Worm (Caenorhabditis elegans) whole organism, L1 larva: Measurements from ENCODE around the gene srx-129.

Source experiments
- C04F5.9 ChIP-seq: sonication (generic microtip); optimal IDR thresholded peaks from 2 replicates; lab custom pipeline; 2016; ENCODE audit warnings: missing genetic modification characterization, missing compliant biosample characterization
- C16A3.4 ChIP-seq: fragments of 150-350 bp; optimal IDR thresholded peaks from 2 replicates; lab custom pipeline; 2014; ENCODE audit warnings: missing biosample characterization, missing genetic modification characterization
- C34B4.2 ChIP-seq: sonication (generic microtip); optimal IDR thresholded peaks from 2 replicates; lab custom pipeline; 2017; ENCODE audit warnings: mild to moderate bottlenecking, missing genetic modification characterization, missing compliant biosample characterization
- F16B12.6 ChIP-seq: fragments of 150-350 bp; optimal IDR thresholded peaks from 2 replicates; lab custom pipeline; 2014; ENCODE audit warnings: missing biosample characterization, missing genetic modification characterization
- Y116A8C.19 ChIP-seq: sonication (generic microtip); optimal IDR thresholded peaks from 2 replicates; lab custom pipeline; 2016; ENCODE audit warnings: missing compliant biosample characterization, missing genetic modification characterization, borderline replicate concordance
- aha-1 ChIP-seq: fragments of 150-350 bp; optimal IDR thresholded peaks from 2 replicates; lab custom pipeline; 2014; ENCODE audit warnings: missing biosample characterization, missing genetic modification characterization
- alr-1 ChIP-seq: fragments of 200-800 bp; sonication (Bioruptor generic); optimal IDR thresholded peaks from 2 replicates; lab custom pipeline; 2018; ENCODE audit warnings: borderline replicate concordance, mild to moderate bottlenecking, missing genetic modification characterization, missing compliant biosample characterization
- aly-2 ChIP-seq: fragments of 150-350 bp; optimal IDR thresholded peaks from 2 replicates; lab custom pipeline; 2014; ENCODE audit warnings: missing biosample characterization, missing genetic modification characterization
- ama-1 ChIP-seq: fragments of 150-350 bp; optimal IDR thresholded peaks from 2 replicates; lab custom pipeline; 2014
- ceh-8 ChIP-seq: fragments of 200-800 bp; sonication (Bioruptor generic); optimal IDR thresholded peaks from 2 replicates; lab custom pipeline; 2018; ENCODE audit warnings: mild to moderate bottlenecking, missing genetic modification characterization, moderate library complexity, missing compliant biosample characterization
- ceh-82 ChIP-seq, 3 experiments: fragments of 150-350 bp in 1 of 3; sonication (generic microtip) in 2 of 3; optimal IDR thresholded peaks; 2 replicates each; lab custom pipeline; 2014 to 2017; ENCODE audit warnings: missing biosample characterization in 3 of 3, missing genetic modification characterization in 3 of 3
- ceh-88 ChIP-seq: fragments of 200-800 bp; sonication (Bioruptor generic); IDR thresholded peaks from 2 replicates; pipeline ENCODE4 v1.3.6; 2022; ENCODE audit warnings: missing genetic modification characterization, missing compliant biosample characterization
- ceh-90 ChIP-seq: sonication (generic microtip); optimal IDR thresholded peaks from 2 replicates; lab custom pipeline; 2016; ENCODE audit warnings: missing genetic modification characterization, missing compliant biosample characterization
- dsc-1 ChIP-seq: sonication (generic microtip); optimal IDR thresholded peaks from 2 replicates; lab custom pipeline; 2016; ENCODE audit warnings: mild to moderate bottlenecking, missing genetic modification characterization, missing compliant biosample characterization
- efl-3 ChIP-seq: fragments of 200-800 bp; sonication (Bioruptor generic); optimal IDR thresholded peaks from 2 replicates; lab custom pipeline; 2018; ENCODE audit warnings: mild to moderate bottlenecking, missing genetic modification characterization, missing compliant biosample characterization
- egl-27 ChIP-seq, 2 experiments: fragments of 150-350 bp in 1 of 2; sonication (generic microtip); optimal IDR thresholded peaks; 3 replicates each; lab custom pipeline; 2017 to 2018; ENCODE audit warnings: missing biosample characterization in 2 of 2, missing genetic modification characterization in 2 of 2, missing genetic modification reagents in 2 of 2
- elt-3 ChIP-seq, 6 experiments: fragments of 150-350 bp in 1 of 6; sonication (generic microtip); optimal IDR thresholded peaks; 2 replicates each; lab custom pipeline; 2017 to 2018; ENCODE audit warnings: missing biosample characterization in 6 of 6, missing genetic modification characterization in 6 of 6, inconsistent platforms in 1 of 6
- fkh-10 ChIP-seq: sonication (generic microtip); optimal IDR thresholded peaks from 2 replicates; lab custom pipeline; 2017; ENCODE audit warnings: missing biosample characterization, missing genetic modification reagents, missing genetic modification characterization
- fkh-8 ChIP-seq: sonication (generic microtip); optimal IDR thresholded peaks from 2 replicates; lab custom pipeline; 2016; ENCODE audit warnings: mild to moderate bottlenecking, missing genetic modification characterization, missing compliant biosample characterization
- fos-1 ChIP-seq: fragments of 150-350 bp; optimal IDR thresholded peaks from 2 replicates; lab custom pipeline; 2014; ENCODE audit warnings: missing biosample characterization, missing genetic modification characterization
- hlh-17 ChIP-seq: fragments of 200-800 bp; sonication (Bioruptor generic); optimal IDR thresholded peaks from 2 replicates; lab custom pipeline; 2018; ENCODE audit warnings: missing genetic modification characterization, mild to moderate bottlenecking, missing compliant biosample characterization, moderate library complexity, borderline replicate concordance
- irx-1 ChIP-seq: sonication (generic microtip); optimal IDR thresholded peaks from 2 replicates; lab custom pipeline; 2016; ENCODE audit warnings: missing genetic modification characterization, missing compliant biosample characterization
- jun-1 ChIP-seq: fragments of 150-350 bp; optimal IDR thresholded peaks from 2 replicates; lab custom pipeline; 2014; ENCODE audit warnings: missing biosample characterization, missing genetic modification reagents, missing genetic modification characterization
- lin-13 ChIP-seq: fragments of 150-350 bp; optimal IDR thresholded peaks from 2 replicates; lab custom pipeline; 2014; ENCODE audit warnings: missing biosample characterization, missing genetic modification reagents, missing genetic modification characterization
- lin-14 ChIP-seq: fragments of 200-800 bp; sonication (Bioruptor generic); optimal IDR thresholded peaks from 2 replicates; lab custom pipeline; 2018; ENCODE audit warnings: mild to moderate bottlenecking, missing genetic modification characterization, moderate library complexity, missing compliant biosample characterization
- lin-39 ChIP-seq: fragments of 150-350 bp; optimal IDR thresholded peaks from 2 replicates; lab custom pipeline; 2014; ENCODE audit warnings: missing biosample characterization, missing genetic modification reagents, missing genetic modification characterization
- lir-3 ChIP-seq: sonication (generic microtip); optimal IDR thresholded peaks from 2 replicates; lab custom pipeline; 2016; ENCODE audit warnings: mild to moderate bottlenecking, missing genetic modification characterization, moderate library complexity, missing compliant biosample characterization; ENCODE audit not compliant: poor library complexity
- lsy-2 ChIP-seq, 2 experiments: fragments of 150-350 bp; optimal IDR thresholded peaks; 2 replicates each; lab custom pipeline; 2014; ENCODE audit warnings: missing biosample characterization in 2 of 2, missing genetic modification characterization in 2 of 2
- mab-9 ChIP-seq: fragments of 200-800 bp; sonication (Bioruptor generic); IDR thresholded peaks from 2 replicates; pipeline ENCODE4 v1.3.6; 2022; ENCODE audit warnings: missing genetic modification reagents, missing genetic modification characterization, missing compliant biosample characterization
- mdl-1 ChIP-seq, 2 experiments: fragments of 150-350 bp; optimal IDR thresholded peaks; 2 replicates each; lab custom pipeline; 2014 to 2017; ENCODE audit warnings: missing biosample characterization in 2 of 2, missing genetic modification characterization in 2 of 2, inconsistent platforms in 1 of 2
- mep-1 ChIP-seq: fragments of 150-350 bp; optimal IDR thresholded peaks from 2 replicates; lab custom pipeline; 2014; ENCODE audit warnings: missing biosample characterization, missing genetic modification characterization
- nhr-11 ChIP-seq: fragments of 150-350 bp; optimal IDR thresholded peaks from 2 replicates; lab custom pipeline; 2014; ENCODE audit warnings: missing biosample characterization, missing genetic modification characterization
- nhr-19 ChIP-seq: fragments of 200-800 bp; sonication (Bioruptor generic); conservative IDR thresholded peaks from 2 replicates; pipeline ENCODE4 v1.3.6; 2022; ENCODE audit warnings: missing genetic modification characterization, missing compliant biosample characterization
- nhr-20 ChIP-seq: sonication (generic microtip); optimal IDR thresholded peaks from 2 replicates; lab custom pipeline; 2016; ENCODE audit warnings: mild to moderate bottlenecking, missing genetic modification characterization, missing compliant biosample characterization
- nhr-47 ChIP-seq: sonication (generic microtip); optimal IDR thresholded peaks from 2 replicates; lab custom pipeline; 2016; ENCODE audit warnings: mild to moderate bottlenecking, missing genetic modification characterization, moderate library complexity, missing compliant biosample characterization
- nhr-77 ChIP-seq: fragments of 150-350 bp; optimal IDR thresholded peaks from 2 replicates; lab custom pipeline; 2014; ENCODE audit warnings: missing biosample characterization, missing genetic modification characterization
- nhr-84 ChIP-seq: sonication (generic microtip); optimal IDR thresholded peaks from 2 replicates; lab custom pipeline; 2017; ENCODE audit warnings: missing biosample characterization, missing genetic modification characterization
- pag-3 ChIP-seq: sonication (generic microtip); optimal IDR thresholded peaks from 2 replicates; lab custom pipeline; 2017; ENCODE audit warnings: missing genetic modification characterization, mild to moderate bottlenecking, missing compliant biosample characterization, antibody characterized with exemption, borderline replicate concordance; ENCODE audit not compliant: insufficient read depth
- pax-3 ChIP-seq: fragments of 200-800 bp; sonication (Bioruptor generic); optimal IDR thresholded peaks from 2 replicates; lab custom pipeline; 2018; ENCODE audit warnings: mild to moderate bottlenecking, missing genetic modification characterization, moderate library complexity, missing compliant biosample characterization
- pqm-1 ChIP-seq: sonication (generic microtip); optimal IDR thresholded peaks from 3 replicates; lab custom pipeline; 2017; ENCODE audit warnings: missing biosample characterization, missing genetic modification characterization
- rnt-1 ChIP-seq: sonication (generic microtip); optimal IDR thresholded peaks from 2 replicates; lab custom pipeline; 2016; ENCODE audit warnings: mild to moderate bottlenecking, missing genetic modification characterization, moderate library complexity, missing compliant biosample characterization
- skn-1 ChIP-seq: fragments of 150-350 bp; optimal IDR thresholded peaks from 2 replicates; lab custom pipeline; 2014; ENCODE audit warnings: missing biosample characterization, missing genetic modification characterization
- snu-23 ChIP-seq: sonication (generic microtip); optimal IDR thresholded peaks from 2 replicates; lab custom pipeline; 2016; ENCODE audit warnings: missing genetic modification characterization, missing compliant biosample characterization
- sptf-1 ChIP-seq: fragments of 150-350 bp; optimal IDR thresholded peaks from 2 replicates; lab custom pipeline; 2014; ENCODE audit warnings: missing biosample characterization, missing genetic modification characterization
- swsn-7 ChIP-seq: sonication (generic microtip); optimal IDR thresholded peaks from 2 replicates; lab custom pipeline; 2016; ENCODE audit warnings: missing genetic modification characterization, missing compliant biosample characterization
- tbx-2 ChIP-seq: sonication (generic microtip); optimal IDR thresholded peaks from 2 replicates; lab custom pipeline; 2016; ENCODE audit warnings: missing genetic modification characterization, missing compliant biosample characterization
- tlp-1 ChIP-seq: fragments of 150-350 bp; optimal IDR thresholded peaks from 2 replicates; lab custom pipeline; 2014; ENCODE audit warnings: missing biosample characterization, missing genetic modification characterization
- unc-62 ChIP-seq: fragments of 150-350 bp; optimal IDR thresholded peaks from 2 replicates; lab custom pipeline; 2014; ENCODE audit warnings: missing biosample characterization, missing genetic modification reagents, missing genetic modification characterization
- unc-86 ChIP-seq: sonication (generic microtip); optimal IDR thresholded peaks from 2 replicates; lab custom pipeline; 2016; ENCODE audit warnings: missing genetic modification characterization, missing compliant biosample characterization
- vab-15 ChIP-seq: sonication (generic microtip); optimal IDR thresholded peaks from 2 replicates; lab custom pipeline; 2017; ENCODE audit warnings: missing genotype, mild to moderate bottlenecking, missing genetic modification characterization, missing compliant biosample characterization
- zip-4 ChIP-seq: fragments of 200-800 bp; sonication (Bioruptor generic); optimal IDR thresholded peaks from 2 replicates; lab custom pipeline; 2018; ENCODE audit warnings: mild to moderate bottlenecking, missing genetic modification characterization, moderate library complexity, missing compliant biosample characterization
- ztf-11 ChIP-seq, 2 experiments: sonication (generic microtip); optimal IDR thresholded peaks; 2 replicates each; lab custom pipeline; 2016 to 2017; ENCODE audit warnings: missing genetic modification characterization in 2 of 2, missing biosample characterization in 1 of 2, missing compliant biosample characterization in 1 of 2

Gene srx-129

DNA sequence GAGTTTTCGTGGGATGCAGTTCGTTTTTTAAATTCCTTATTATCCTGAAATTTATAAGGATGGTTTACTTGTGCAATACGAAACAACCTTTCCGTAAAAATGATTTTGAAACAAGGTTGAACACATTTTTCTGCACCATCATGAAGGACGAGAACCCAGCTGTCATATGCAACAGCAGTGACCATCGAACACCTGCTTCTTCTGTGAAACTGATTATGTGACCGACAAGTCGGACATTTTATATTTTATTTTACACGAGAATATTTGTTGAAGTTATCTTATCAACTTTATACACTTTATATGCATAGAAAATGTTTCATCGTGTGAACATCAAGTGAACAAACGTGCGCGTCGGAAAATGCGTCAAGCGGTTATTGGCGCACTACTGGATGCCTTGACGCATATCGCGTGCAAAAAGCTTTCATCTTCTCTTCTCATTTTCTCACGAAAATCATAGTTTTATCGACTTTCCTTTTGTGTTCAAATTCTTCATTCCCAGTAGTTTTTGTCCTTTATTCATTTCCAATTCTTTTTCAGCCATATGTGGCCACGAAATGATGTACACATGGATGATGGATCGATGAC, 15.1 kb upstream of the srx-129 start, which contains the start of gene sel-10 (continued):
- TF ChIP-seq snu-23 (peak; percentile 81), efl-3 (GFP tag; lab: Kevin White, UChicago) (no peak), mep-1 (tag; lab: Kevin White, UChicago) (peak; percentile 95), ceh-82 (tag; optimal IDR thresholded peaks at IDR 0.05; lab: Kevin White, UChicago) (peak; percentile 67 to 85 (median 70)), unc-62 (GFP tag; lab: Kevin White, UChicago) (no peak), nhr-77 (tag; lab: Kevin White, UChicago) (peak; percentile 55), jun-1 (peak; percentile 50), egl-27 (tag; optimal IDR thresholded peaks at IDR 0.05; lab: Kevin White, UChicago) (no peak), unc-86 (tag; lab: Kevin White, UChicago) (peak; percentile 74), nhr-11 (tag; lab: Kevin White, UChicago) (peak; percentile 9), aha-1 (peak; percentile 12), lin-14 (peak; percentile 88), nhr-84 (tag; lab: Kevin White, UChicago) (no peak), alr-1 (tag; lab: Kevin White, UChicago) (no peak), nhr-19 (GFP tag; lab: Robert Waterston, UW) (peak; percentile 82), hlh-17 (GFP tag; lab: Kevin White, UChicago) (no peak), vab-15 (tag; lab: Kevin White, UChicago) (no peak), C16A3.4 (tag; lab: Kevin White, UChicago) (peak; percentile 78), mdl-1 (tag; optimal IDR thresholded peaks at IDR 0.05; lab: Kevin White, UChicago) (peak in 1 of 2 experiments; percentile 73), lin-13 (GFP tag; lab: Kevin White, UChicago) (peak; percentile 65), fkh-8 (peak; percentile 71), fkh-10 (GFP tag; lab: Kevin White, UChicago) (no peak), elt-3 (tag; optimal IDR thresholded peaks at IDR 0.05; lab: Kevin White, UChicago) (peak in 1 of 6 experiments; percentile 75), pax-3 (tag; lab: Kevin White, UChicago) (peak; percentile 79), aly-2 (peak; percentile 28), lir-3 (tag; lab: Kevin White, UChicago) (peak; percentile 57), ceh-88 (GFP tag; lab: Robert Waterston, UW) (no peak), lin-39 (tag; lab: Kevin White, UChicago) (peak; percentile 52), swsn-7 (tag; lab: Kevin White, UChicago) (peak; percentile 85), fos-1 (tag; lab: Kevin White, UChicago) (no peak), F16B12.6 (tag; lab: Kevin White, UChicago) (peak; percentile 2), skn-1 (peak; percentile 51), pqm-1 (tag; lab: Kevin White, UChicago) (no peak), nhr-47 (peak; percentile 87), ceh-8 (peak; percentile 61), mab-9 (no peak), sptf-1 (no peak), ama-1 (lab: Kevin White, UChicago) (no peak), irx-1 (peak; percentile 64), C34B4.2 (no peak), Y116A8C.19 (no peak), tlp-1 (tag; lab: Kevin White, UChicago) (no peak), ztf-11 (tag; optimal IDR thresholded peaks at IDR 0.05; lab: Kevin White, UChicago) (peak in 1 of 2 experiments; percentile 0), dsc-1 (tag; lab: Kevin White, UChicago) (peak; percentile 80), nhr-20 (tag; lab: Kevin White, UChicago) (peak; percentile 83), tbx-2 (peak; percentile 77), pag-3 (tag; lab: Kevin White, UChicago) (no peak), zip-4 (GFP tag; lab: Kevin White, UChicago) (peak; percentile 41), ceh-90 (tag; lab: Kevin White, UChicago) (peak; percentile 49), C04F5.9 (tag; lab: Kevin White, UChicago) (no peak), lsy-2 (tag; optimal IDR thresholded peaks at IDR 0.05; lab: Kevin White, UChicago) (peak; percentile 85 to 88), rnt-1 (tag; lab: Kevin White, UChicago) (peak; percentile 90)
